Worm (Caenorhabditis elegans) whole organism, mixed stage, embryonic: ENCODE data around the gene brc-2.

Source experiments
- elt-3 ChIP-seq: fragments of 150-350 bp; optimal IDR thresholded peaks from 2 replicates; lab custom pipeline; 2014; ENCODE audit warnings: missing biosample characterization, missing genetic modification characterization
- flh-1 ChIP-seq: fragments of 200-800 bp; sonication (Bioruptor generic); optimal IDR thresholded peaks from 2 replicates; lab custom pipeline; 2018; ENCODE audit warnings: mild to moderate bottlenecking, missing genetic modification characterization, moderate library complexity, missing compliant biosample characterization
- lin-13 ChIP-seq: fragments of 150-350 bp; optimal IDR thresholded peaks from 2 replicates; lab custom pipeline; 2014; ENCODE audit warnings: missing biosample characterization, missing genetic modification characterization
- lsy-2 ChIP-seq: fragments of 150-350 bp; optimal IDR thresholded peaks from 2 replicates; lab custom pipeline; 2014; ENCODE audit warnings: missing biosample characterization, missing genetic modification characterization
- mls-2 ChIP-seq: sonication (generic microtip); optimal IDR thresholded peaks from 2 replicates; lab custom pipeline; 2016; ENCODE audit warnings: mild to moderate bottlenecking, missing genetic modification characterization, moderate library complexity, missing compliant biosample characterization
- nhr-237 ChIP-seq: fragments of 150-350 bp; optimal IDR thresholded peaks from 2 replicates; lab custom pipeline; 2014; ENCODE audit warnings: missing biosample characterization, missing genetic modification characterization
- nhr-28 ChIP-seq: fragments of 150-350 bp; optimal IDR thresholded peaks from 2 replicates; lab custom pipeline; 2014; ENCODE audit warnings: missing biosample characterization, missing genetic modification characterization
- pha-4 ChIP-seq: fragments of 150-350 bp; optimal IDR thresholded peaks from 2 replicates; lab custom pipeline; 2018; ENCODE audit warnings: missing biosample characterization, missing genetic modification reagents, missing genetic modification characterization
- tbx-8 ChIP-seq: fragments of 200-800 bp; sonication (Bioruptor generic); optimal IDR thresholded peaks from 2 replicates; lab custom pipeline; 2018; ENCODE audit warnings: mild to moderate bottlenecking, missing genetic modification characterization, moderate library complexity, missing compliant biosample characterization
- unc-62 ChIP-seq: fragments of 150-350 bp; optimal IDR thresholded peaks from 2 replicates; lab custom pipeline; 2014; ENCODE audit warnings: missing biosample characterization, missing genetic modification reagents, missing genetic modification characterization
- ztf-11 ChIP-seq: fragments of 150-350 bp; optimal IDR thresholded peaks from 2 replicates; lab custom pipeline; 2014; ENCODE audit warnings: missing biosample characterization, missing genetic modification characterization

- TF ChIP-seq unc-62 (GFP tag; lab: Kevin White, UChicago) (no peak), elt-3 (tag; lab: Kevin White, UChicago) (no peak), nhr-28 (tag; lab: Kevin White, UChicago) (no peak), lin-13 (no peak), lsy-2 (no peak), nhr-237 (tag; lab: Kevin White, UChicago) (no peak), pha-4 (tag; lab: Kevin White, UChicago) (no peak), tbx-8 (GFP tag; lab: Kevin White, UChicago) (no peak), flh-1 (no peak), ztf-11 (tag; lab: Kevin White, UChicago) (no peak), mls-2 (tag; lab: Kevin White, UChicago) (no peak)
Measured at ce11 chrIII:6880797-6881196, 22.1 kb downstream of the brc-2 start, which contains the start of gene K04C2.7.
